Fruit fly (Drosophila melanogaster) whole organism, embryonic: ENCODE measurements around the gene Cdc5.
A peak's percentile ranks its signal among the peaks of the same experiment; 100 is the strongest.

Experiments
- B-H1 ChIP-seq: fragments of 200-800 bp; sonication (Bioruptor generic); IDR thresholded peaks from 3 replicates; pipeline ENCODE4 v1.3.6; 2022; ENCODE audit warnings: missing biosample characterization, missing genetic modification characterization
- B-H2 ChIP-seq: fragments of 200-800 bp; sonication (Bioruptor generic); optimal IDR thresholded peaks from 2 replicates; lab custom pipeline; 2018; ENCODE audit warnings: missing biosample characterization, mild to moderate bottlenecking, missing genetic modification characterization
- BEAF-32 ChIP-seq: fragments of 200-800 bp; sonication (Bioruptor generic); optimal IDR thresholded peaks from 3 replicates; lab custom pipeline; 2017; ENCODE audit warnings: missing biosample characterization, missing genetic modification characterization, mild to moderate bottlenecking, moderate library complexity, missing genetic modification reagents
- CG1024 ChIP-seq: fragments of 200-800 bp; sonication (Bioruptor generic); IDR thresholded peaks from 2 replicates; pipeline ENCODE4 v1.3.6; 2022; ENCODE audit warnings: missing biosample characterization, missing genetic modification characterization
- CG10543 ChIP-seq: fragments of 200-800 bp; sonication (Bioruptor generic); optimal IDR thresholded peaks from 3 replicates; lab custom pipeline; 2017; ENCODE audit warnings: missing biosample characterization, mild to moderate bottlenecking, missing genetic modification characterization, moderate library complexity
- CG10959 ChIP-seq: fragments of 200-800 bp; sonication (Bioruptor generic); IDR thresholded peaks from 2 replicates; pipeline ENCODE4 v1.3.6; 2022; ENCODE audit warnings: missing biosample characterization, missing genetic modification characterization
- CG1233 ChIP-seq: fragments of 200-800 bp; sonication (Bioruptor generic); optimal IDR thresholded peaks from 4 replicates; lab custom pipeline; 2018; ENCODE audit warnings: missing biosample characterization, mild to moderate bottlenecking, missing genetic modification characterization
- CG14965 ChIP-seq: fragments of 200-800 bp; sonication (Bioruptor generic); optimal IDR thresholded peaks from 2 replicates; lab custom pipeline; 2016; ENCODE audit warnings: missing biosample characterization, missing genetic modification characterization, borderline replicate concordance
- CG17802 ChIP-seq: fragments of 200-800 bp; sonication (Bioruptor generic); optimal IDR thresholded peaks from 2 replicates; lab custom pipeline; 2018; ENCODE audit warnings: missing biosample characterization, mild to moderate bottlenecking, missing genetic modification characterization, moderate library complexity
- CG1832 ChIP-seq: fragments of 200-800 bp; sonication (Bioruptor generic); optimal IDR thresholded peaks from 2 replicates; lab custom pipeline; 2017; ENCODE audit warnings: missing biosample characterization, mild to moderate bottlenecking, missing genetic modification characterization, inconsistent platforms
- CG31388 ChIP-seq: fragments of 200-800 bp; sonication (Bioruptor generic); optimal IDR thresholded peaks from 2 replicates; lab custom pipeline; 2016; ENCODE audit warnings: missing biosample characterization, missing genetic modification characterization
- CG3163 ChIP-seq: fragments of 200-800 bp; sonication (Bioruptor generic); optimal IDR thresholded peaks from 3 replicates; lab custom pipeline; 2016; ENCODE audit warnings: missing biosample characterization, missing genetic modification characterization
- CG4730 ChIP-seq: fragments of 200-800 bp; sonication (Bioruptor generic); IDR thresholded peaks from 2 replicates; pipeline ENCODE4 v1.3.6; 2022; ENCODE audit warnings: missing biosample characterization, missing genetic modification characterization
- CG6791 ChIP-seq: fragments of 200-800 bp; sonication (Bioruptor generic); IDR thresholded peaks from 3 replicates; pipeline ENCODE4 v1.3.6; 2022; ENCODE audit warnings: missing biosample characterization, missing genetic modification characterization; ENCODE audit not compliant: partially characterized antibody
- CG6813 ChIP-seq: fragments of 200-800 bp; sonication (Bioruptor generic); optimal IDR thresholded peaks from 2 replicates; lab custom pipeline; 2017; ENCODE audit warnings: missing biosample characterization, missing genetic modification characterization, mild to moderate bottlenecking, moderate library complexity, missing genetic modification reagents
- CG7357 ChIP-seq: fragments of 200-800 bp; sonication (Bioruptor generic); IDR thresholded peaks from 3 replicates; pipeline ENCODE4 v1.3.6; 2022; ENCODE audit warnings: missing biosample characterization, missing genetic modification characterization
- CG8281 ChIP-seq: fragments of 200-800 bp; sonication (Bioruptor generic); optimal IDR thresholded peaks from 2 replicates; lab custom pipeline; 2018; ENCODE audit warnings: missing biosample characterization, mild to moderate bottlenecking, missing genetic modification characterization, moderate library complexity
- CG9215 ChIP-seq: fragments of 200-800 bp; sonication (Bioruptor generic); IDR thresholded peaks from 2 replicates; pipeline ENCODE4 v1.3.6; 2022; ENCODE audit warnings: missing biosample characterization, missing genetic modification characterization
- Ets65A ChIP-seq: fragments of 200-800 bp; sonication (Bioruptor generic); peaks from one replicate; lab custom pipeline; 2016; ENCODE audit warnings: missing biosample characterization, missing genetic modification characterization
- Fer2 ChIP-seq: fragments of 200-800 bp; sonication (Bioruptor generic); optimal IDR thresholded peaks from 2 replicates; lab custom pipeline; 2018; ENCODE audit warnings: missing biosample characterization, mild to moderate bottlenecking, missing genetic modification characterization, moderate library complexity
- Fer3 ChIP-seq: fragments of 200-800 bp; sonication (Bioruptor generic); optimal IDR thresholded peaks from 2 replicates; lab custom pipeline; 2018; ENCODE audit warnings: missing biosample characterization, mild to moderate bottlenecking, missing genetic modification characterization, moderate library complexity
- H2.0 ChIP-seq: fragments of 200-800 bp; sonication (Bioruptor generic); IDR thresholded peaks from 2 replicates; pipeline ENCODE4 v1.3.6; 2022; ENCODE audit warnings: missing biosample characterization, missing genetic modification characterization
- Hsf ChIP-seq: fragments of 200-800 bp; sonication (Bioruptor generic); optimal IDR thresholded peaks from 3 replicates; lab custom pipeline; 2016; ENCODE audit warnings: missing biosample characterization, missing genetic modification characterization
- NK7.1 ChIP-seq: fragments of 200-800 bp; sonication (Bioruptor generic); optimal IDR thresholded peaks from 3 replicates; lab custom pipeline; 2016; ENCODE audit warnings: missing biosample characterization, missing genetic modification characterization
- NfI ChIP-seq: fragments of 200-800 bp; sonication (Bioruptor generic); optimal IDR thresholded peaks from 3 replicates; lab custom pipeline; 2018; ENCODE audit warnings: missing biosample characterization, mild to moderate bottlenecking, missing genetic modification characterization, moderate library complexity
- Optix ChIP-seq: fragments of 200-800 bp; sonication (Bioruptor generic); IDR thresholded peaks from 3 replicates; pipeline ENCODE4 v1.3.6; 2022; ENCODE audit warnings: missing biosample characterization, missing genetic modification characterization
- Poxn ChIP-seq: fragments of 200-800 bp; sonication (Bioruptor generic); IDR thresholded peaks from 2 replicates; pipeline ENCODE4 v1.3.6; 2022; ENCODE audit warnings: missing biosample characterization, missing genetic modification characterization
- Sry-β ChIP-seq: fragments of 200-800 bp; sonication (Bioruptor generic); optimal IDR thresholded peaks from 2 replicates; lab custom pipeline; 2018; ENCODE audit warnings: missing biosample characterization, mild to moderate bottlenecking, missing genetic modification characterization, moderate library complexity
- Stat92E ChIP-seq, 3 experiments: fragments of >200 bp in 2 of 3; fragments of 200-800 bp in 1 of 3; sonication (Bioruptor generic) in 1 of 3; optimal IDR thresholded peaks; 2 replicates each; lab custom pipeline; 2017 to 2019; ENCODE audit warnings: missing biosample characterization in 3 of 3, missing genetic modification characterization in 3 of 3, mild to moderate bottlenecking in 1 of 3, moderate library complexity in 1 of 3
- ara ChIP-seq: fragments of 200-800 bp; sonication (Bioruptor generic); IDR thresholded peaks from 2 replicates; pipeline ENCODE4 v1.3.6; 2022; ENCODE audit warnings: missing biosample characterization, missing genetic modification characterization
- ase ChIP-seq: fragments of 200-800 bp; sonication (Bioruptor generic); IDR thresholded peaks from 3 replicates; pipeline ENCODE4 v1.3.6; 2022; ENCODE audit warnings: missing biosample characterization, missing genetic modification characterization
- bcd ChIP-seq: fragments of 200-800 bp; sonication (Bioruptor generic); optimal IDR thresholded peaks from 2 replicates; lab custom pipeline; 2017; ENCODE audit warnings: missing biosample characterization, mild to moderate bottlenecking, missing genetic modification characterization
- bsh ChIP-seq, 2 experiments: fragments of 200-800 bp; sonication (Bioruptor generic); optimal IDR thresholded peaks; 2 replicates each; lab custom pipeline; 2017 to 2018; ENCODE audit warnings: mild to moderate bottlenecking in 2 of 2, missing biosample characterization in 2 of 2, missing genetic modification characterization in 2 of 2, moderate library complexity in 1 of 2
- chif ChIP-seq, 2 experiments: fragments of 200-800 bp; sonication (Bioruptor generic); optimal IDR thresholded peaks; 3 replicates each; lab custom pipeline; 2016; ENCODE audit warnings: missing biosample characterization in 2 of 2, missing genetic modification characterization in 2 of 2
- crp ChIP-seq, 2 experiments: fragments of 200-800 bp; sonication (Bioruptor generic); optimal IDR thresholded peaks; 2 replicates in 1 of 2; 3 replicates in 1 of 2; lab custom pipeline; 2017; ENCODE audit warnings: missing biosample characterization in 2 of 2, missing genetic modification characterization in 2 of 2, mild to moderate bottlenecking in 1 of 2, moderate library complexity in 1 of 2
- dysf ChIP-seq: fragments of 200-800 bp; sonication (Bioruptor generic); IDR thresholded peaks from 3 replicates; pipeline ENCODE4 v1.3.6; 2022; ENCODE audit warnings: missing biosample characterization, missing genetic modification characterization
- fd96Cb ChIP-seq: fragments of 200-800 bp; sonication (Bioruptor generic); optimal IDR thresholded peaks from 2 replicates; lab custom pipeline; 2018; ENCODE audit warnings: missing biosample characterization, mild to moderate bottlenecking, missing genetic modification characterization, moderate library complexity
- gro ChIP-seq: fragments of 200-800 bp; sonication (Bioruptor generic); optimal IDR thresholded peaks from 2 replicates; lab custom pipeline; 2016; ENCODE audit warnings: missing biosample characterization, missing genetic modification characterization
- kah ChIP-seq: fragments of 200-800 bp; sonication (Bioruptor generic); optimal IDR thresholded peaks from 2 replicates; lab custom pipeline; 2018; ENCODE audit warnings: missing biosample characterization, mild to moderate bottlenecking, missing genetic modification characterization
- lbe ChIP-seq: fragments of 200-800 bp; sonication (Bioruptor generic); optimal IDR thresholded peaks from 2 replicates; lab custom pipeline; 2016; ENCODE audit warnings: missing biosample characterization, mild to moderate bottlenecking, missing genetic modification characterization
- nmo ChIP-seq: fragments of 200-800 bp; sonication (Bioruptor generic); optimal IDR thresholded peaks from 2 replicates; lab custom pipeline; 2018; ENCODE audit warnings: missing biosample characterization, mild to moderate bottlenecking, missing genetic modification characterization, moderate library complexity
- otp ChIP-seq: fragments of 200-800 bp; sonication (Bioruptor generic); IDR thresholded peaks from 3 replicates; pipeline ENCODE4, ENCODE4 v1.3.6; 2022; ENCODE audit warnings: missing biosample characterization, missing genetic modification characterization
- pb ChIP-seq: fragments of 200-800 bp; sonication (Bioruptor generic); optimal IDR thresholded peaks from 3 replicates; lab custom pipeline; 2016; ENCODE audit warnings: missing biosample characterization, missing genetic modification characterization
- peb ChIP-seq: fragments of 200-800 bp; sonication (Bioruptor generic); IDR thresholded peaks from 2 replicates; pipeline ENCODE4 v1.3.6; 2022; ENCODE audit warnings: missing biosample characterization, missing genetic modification characterization
- pho ChIP-seq: fragments of 200-800 bp; sonication (Bioruptor generic); optimal IDR thresholded peaks from 2 replicates; lab custom pipeline; 2016; ENCODE audit warnings: missing biosample characterization, missing genetic modification characterization
- phol ChIP-seq: fragments of 200-800 bp; sonication (Bioruptor generic); optimal IDR thresholded peaks from 3 replicates; lab custom pipeline; 2018; ENCODE audit warnings: missing biosample characterization, mild to moderate bottlenecking, missing genetic modification characterization, moderate library complexity
- sim ChIP-seq: fragments of 200-800 bp; sonication (Bioruptor generic); IDR thresholded peaks from 2 replicates; pipeline ENCODE4 v1.3.6; 2022; ENCODE audit warnings: missing biosample characterization, missing genetic modification characterization
- tx ChIP-seq: fragments of 200-800 bp; sonication (Bioruptor generic); optimal IDR thresholded peaks from 2 replicates; lab custom pipeline; 2016; ENCODE audit warnings: missing biosample characterization, missing genetic modification characterization
- unpg ChIP-seq: fragments of 200-800 bp; sonication (Bioruptor generic); optimal IDR thresholded peaks from 3 replicates; lab custom pipeline; 2018; ENCODE audit warnings: missing biosample characterization, mild to moderate bottlenecking, missing genetic modification characterization, moderate library complexity

The Cdc5 gene

DNA sequence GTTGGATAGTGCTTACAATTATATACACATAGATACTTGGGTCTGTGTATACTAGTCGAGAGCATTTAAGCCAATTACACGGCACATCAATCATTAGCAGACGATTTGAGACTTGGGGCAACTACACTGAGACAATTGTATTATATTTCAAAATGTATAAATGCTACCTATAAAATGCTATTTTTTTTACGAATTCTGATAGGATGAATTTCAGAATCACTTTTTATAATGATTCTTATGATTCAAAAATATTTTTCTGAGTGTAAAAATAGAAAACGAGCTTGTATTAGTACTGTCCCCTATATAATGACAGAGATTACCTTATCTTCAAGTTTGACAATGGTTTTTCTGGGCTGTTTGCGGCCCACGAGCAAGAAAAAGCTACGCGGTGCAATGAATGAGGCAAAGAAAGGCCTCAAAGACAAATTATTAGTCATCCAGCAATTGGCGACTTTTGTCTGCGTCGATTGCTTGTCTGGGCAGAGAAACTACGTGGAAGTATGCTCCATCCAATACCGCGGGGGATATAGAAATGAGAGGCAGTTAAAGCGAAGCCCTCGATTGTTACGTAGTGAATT, 10.4 kb downstream of the Cdc5 start (continued):
- TF ChIP-seq unpg, result peak; percentile 76
- peak; percentile 67 for TF ChIP-seq nmo (GFP tag; lab: Kevin White, UChicago)
- TF ChIP-seq CG31388, result peak; percentile 42
- peak; percentile 49 for TF ChIP-seq pho (GFP tag; lab: Kevin White, UChicago)
- TF ChIP-seq phol (tag; lab: Kevin White, UChicago), result peak; percentile 80
- TF ChIP-seq pb (GFP tag; lab: Kevin White, UChicago), result peak; percentile 41
- peak; percentile 23 for TF ChIP-seq CG8281
- no peak for TF ChIP-seq kah (GFP tag; lab: Kevin White, UChicago)
- TF ChIP-seq peb (GFP tag; lab: Robert Waterston, UW), result peak; percentile 67
- TF ChIP-seq CG6813 (GFP tag; lab: Kevin White, UChicago), result no peak
- no peak for TF ChIP-seq B-H2 (GFP tag; lab: Kevin White, UChicago)
- TF ChIP-seq CG17802 (tag; lab: Kevin White, UChicago), result peak; percentile 42
- TF ChIP-seq Optix (GFP tag; lab: Robert Waterston, UW), result no peak
- TF ChIP-seq Fer3 (tag; lab: Kevin White, UChicago), result peak; percentile 84
- TF ChIP-seq B-H1 (GFP tag; lab: Robert Waterston, UW), result peak; percentile 72
- TF ChIP-seq NfI (GFP tag; lab: Kevin White, UChicago), result peak; percentile 43
- TF ChIP-seq chif (GFP tag; optimal IDR thresholded peaks at IDR 0.05; lab: Kevin White, UChicago), result peak in 1 of 2 experiments; percentile 32
- peak; percentile 40 for TF ChIP-seq Fer2 (tag; lab: Kevin White, UChicago)
- TF ChIP-seq ase (GFP tag; lab: Robert Waterston, UW), result peak; percentile 69; the same call in 2 of the 3 replicates
- TF ChIP-seq fd96Cb (tag; lab: Kevin White, UChicago), result peak; percentile 82
- peak; percentile 40 for TF ChIP-seq NK7.1 (GFP tag; lab: Kevin White, UChicago)
- peak in 1 of 3 experiments; percentile 23 for TF ChIP-seq Stat92E (GFP tag; optimal IDR thresholded peaks at IDR 0.05; lab: Kevin White, UChicago)
- no peak for TF ChIP-seq CG10959
- TF ChIP-seq CG6791 (GFP tag; lab: Robert Waterston, UW), result no peak
- 0 out of 2 replicates have a peak, but pooled peaks have one; percentile 45 for TF ChIP-seq sim (GFP tag; lab: Robert Waterston, UW)
- peak; percentile 70 for TF ChIP-seq ara (GFP tag; lab: Robert Waterston, UW)
- TF ChIP-seq Sry-β (GFP tag; lab: Kevin White, UChicago), result no peak
- peak in 1 of 2 experiments; percentile 70 for TF ChIP-seq bsh (GFP tag; optimal IDR thresholded peaks at IDR 0.05; lab: Kevin White, UChicago)
- TF ChIP-seq tx (GFP tag; lab: Kevin White, UChicago), result peak; percentile 37
- no peak for TF ChIP-seq CG14965
- TF ChIP-seq CG1832 (GFP tag; lab: Kevin White, UChicago), result no peak
- peak; percentile 64 for TF ChIP-seq gro (GFP tag; lab: Kevin White, UChicago)
- TF ChIP-seq otp, result peak; percentile 67; the same call in 1 of the 3 replicates
- TF ChIP-seq CG4730 (GFP tag; lab: Robert Waterston, UW), result peak; percentile 72
- TF ChIP-seq CG7357 (GFP tag; lab: Robert Waterston, UW), result peak; percentile 65; the same call in 2 of the 3 replicates
- TF ChIP-seq crp (GFP tag; optimal IDR thresholded peaks at IDR 0.05; lab: Kevin White, UChicago), result no peak
- peak; percentile 5 for TF ChIP-seq CG3163
- no peak for TF ChIP-seq Poxn (GFP tag; lab: Robert Waterston, UW)
- TF ChIP-seq CG10543 (GFP tag; lab: Kevin White, UChicago), result no peak
- TF ChIP-seq CG9215 (GFP tag; lab: Robert Waterston, UW), result peak; percentile 61
- peak; percentile 86 for TF ChIP-seq dysf (GFP tag; lab: Robert Waterston, UW)
- no peak for TF ChIP-seq lbe
- TF ChIP-seq Hsf (GFP tag; lab: Kevin White, UChicago), result peak; percentile 60
- TF ChIP-seq bcd, result peak; percentile 34
- TF ChIP-seq CG1024 (GFP tag; lab: Robert Waterston, UW), result peak; percentile 74
- TF ChIP-seq BEAF-32 (GFP tag; lab: Kevin White, UChicago), result no peak
- TF ChIP-seq Ets65A, result peak; percentile 84
- TF ChIP-seq CG1233 (GFP tag; lab: Kevin White, UChicago), result peak; percentile 73
- peak; percentile 76 for TF ChIP-seq H2.0 (GFP tag; lab: Robert Waterston, UW)
